Worm (Caenorhabditis elegans) whole organism, L3 larva: ENCODE data around the gene F46B3.16.

ENCODE experiments used
- ama-1 ChIP-seq: fragments of 150-350 bp; optimal IDR thresholded peaks from 2 replicates; lab custom pipeline; 2018
- ceh-9 ChIP-seq: sonication (generic microtip); optimal IDR thresholded peaks from 2 replicates; lab custom pipeline; 2018; ENCODE audit warnings: missing biosample characterization, missing genetic modification characterization
- nhr-12 ChIP-seq: fragments of 150-350 bp; optimal IDR thresholded peaks from 2 replicates; lab custom pipeline; 2014; ENCODE audit warnings: missing biosample characterization, missing genetic modification characterization

DNA sequence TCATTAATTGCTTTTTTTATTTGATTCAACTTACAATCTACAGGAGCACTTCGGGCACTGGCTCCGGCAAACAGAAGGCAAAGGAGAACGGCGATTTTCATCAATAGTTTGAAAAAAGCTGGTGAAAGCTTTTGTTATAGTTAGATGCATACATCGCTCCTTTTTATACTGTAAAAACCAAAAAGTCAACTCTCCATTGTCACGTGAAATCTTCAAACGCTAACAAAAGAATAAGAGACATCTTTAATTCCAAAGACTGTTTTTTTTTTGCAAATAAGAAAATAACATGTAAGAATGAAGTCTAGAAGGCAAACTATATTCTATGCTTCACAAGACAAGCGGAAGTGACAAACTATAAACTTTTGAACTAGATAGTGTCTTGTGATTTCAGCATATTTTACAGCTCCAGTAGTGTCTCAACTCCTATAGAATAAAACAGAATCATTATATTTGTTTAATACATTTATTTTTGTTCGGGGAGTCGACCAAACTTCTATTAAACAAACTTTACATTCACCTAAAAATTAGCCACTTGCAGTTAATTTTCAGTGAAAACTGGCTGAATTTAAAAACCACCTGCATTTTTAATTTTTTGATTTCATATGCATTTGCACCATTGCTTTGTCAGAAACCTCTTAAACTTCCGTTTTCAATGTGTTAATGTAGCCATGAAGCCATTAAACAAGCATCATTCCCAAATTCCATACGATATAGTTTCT lies 8.2 kb upstream of the F46B3.16 start, which contains the start of the genes F46B3.9 and srz-18:
- TF ChIP-seq ama-1 (lab: Kevin White, UChicago) (no peak), nhr-12 (no peak), ceh-9 (tag; lab: Kevin White, UChicago) (no peak)
